Worm (Caenorhabditis elegans) whole organism, midembryonic: Measurements from ENCODE around the gene F58E6.6.

ENCODE experiments used
- T22C8.4 ChIP-seq: fragments of 200-800 bp; sonication (Bioruptor generic); IDR thresholded peaks from 2 replicates; pipeline ENCODE4 v1.3.6; 2022; ENCODE audit warnings: missing genetic modification characterization, missing compliant biosample characterization
- cog-1 ChIP-seq: sonication (generic microtip); optimal IDR thresholded peaks from 2 replicates; lab custom pipeline; 2016; ENCODE audit warnings: missing genetic modification characterization, missing compliant biosample characterization
- flt-1 ChIP-seq: fragments of 200-800 bp; sonication (Bioruptor generic); IDR thresholded peaks from 2 replicates; pipeline ENCODE4 v1.3.6; 2022; ENCODE audit warnings: missing genetic modification characterization, missing compliant biosample characterization
- klf-2 ChIP-seq: fragments of 200-800 bp; sonication (Bioruptor generic); conservative IDR thresholded peaks from 2 replicates; pipeline ENCODE4 v1.3.6; 2022; ENCODE audit warnings: missing genetic modification reagents, missing genetic modification characterization, missing compliant biosample characterization
- med-1 ChIP-seq: sonication (generic microtip); optimal IDR thresholded peaks from 2 replicates; lab custom pipeline; 2017; ENCODE audit warnings: missing genetic modification characterization, mild to moderate bottlenecking, missing compliant biosample characterization, antibody characterized with exemption, missing genetic modification reagents; ENCODE audit not compliant: insufficient read depth
- ref-1 ChIP-seq: fragments of 200-800 bp; sonication (Bioruptor generic); conservative IDR thresholded peaks from 2 replicates; pipeline ENCODE4 v1.3.6; 2022; ENCODE audit warnings: missing genetic modification reagents, missing genetic modification characterization, missing compliant biosample characterization
- tab-1 ChIP-seq: fragments of 200-800 bp; sonication (Bioruptor generic); IDR thresholded peaks from 2 replicates; pipeline ENCODE4 v1.3.6; 2022; ENCODE audit warnings: missing genetic modification characterization, missing compliant biosample characterization
- ztf-23 ChIP-seq: fragments of 200-800 bp; sonication (Bioruptor generic); IDR thresholded peaks from 2 replicates; pipeline ENCODE4 v1.3.6; 2022; ENCODE audit warnings: missing genetic modification reagents, missing genetic modification characterization, missing compliant biosample characterization
- ztf-29 ChIP-seq: fragments of 200-800 bp; sonication (Bioruptor generic); IDR thresholded peaks from 2 replicates; pipeline ENCODE4 v1.3.6; 2022; ENCODE audit warnings: missing genetic modification reagents, missing genetic modification characterization, missing compliant biosample characterization

Gene F58E6.6

ce11 chrV:9784215-9784614 is 31.4 kb upstream of the F58E6.6 start:
- no peak for TF ChIP-seq T22C8.4 (GFP tag; lab: Robert Waterston, UW)
- no peak for TF ChIP-seq ztf-23 (GFP tag; lab: Robert Waterston, UW)
- no peak for TF ChIP-seq ztf-29 (GFP tag; lab: Robert Waterston, UW)
- no peak for TF ChIP-seq flt-1 (GFP tag; lab: Robert Waterston, UW)
- TF ChIP-seq tab-1 (GFP tag; lab: Robert Waterston, UW), result no peak
- no peak for TF ChIP-seq klf-2 (GFP tag; lab: Robert Waterston, UW)
- TF ChIP-seq cog-1 (tag; lab: Kevin White, UChicago), result no peak
- TF ChIP-seq ref-1, result no peak
- no peak for TF ChIP-seq med-1 (GFP tag; lab: Kevin White, UChicago)

ce11 chrV:9782969-9783368 is 30.2 kb upstream of the F58E6.6 start, which contains the start of gene F46B6.5:
F46B6.5 (minus strand) TSS chrV:9783069.
- no peak for TF ChIP-seq klf-2 (GFP tag; lab: Robert Waterston, UW)
- TF ChIP-seq ztf-23 (GFP tag; lab: Robert Waterston, UW), result no peak
- TF ChIP-seq ref-1, result no peak
- no peak for TF ChIP-seq med-1 (GFP tag; lab: Kevin White, UChicago)
- no peak for TF ChIP-seq flt-1 (GFP tag; lab: Robert Waterston, UW)
- TF ChIP-seq tab-1 (GFP tag; lab: Robert Waterston, UW), result no peak
- TF ChIP-seq T22C8.4 (GFP tag; lab: Robert Waterston, UW), result no peak
- no peak for TF ChIP-seq cog-1 (tag; lab: Kevin White, UChicago)
- no peak for TF ChIP-seq ztf-29 (GFP tag; lab: Robert Waterston, UW)

- TF ChIP-seq med-1 (GFP tag; lab: Kevin White, UChicago) (no peak), T22C8.4 (GFP tag; lab: Robert Waterston, UW) (peak; percentile 30; the same call in 1 of the 2 replicates), flt-1 (GFP tag; lab: Robert Waterston, UW) (no peak), ref-1 (no peak)
These were observed 29.2 kb upstream of the F58E6.6 start for ce11 chrV:9782045-9782444.

ce11 chrV:9779418-9779817 is 26.6 kb upstream of the F58E6.6 start, which contains the start of gene F46B6.4:
F46B6.4 (minus strand) TSS chrV:9779518.
- TF ChIP-seq cog-1 (tag; lab: Kevin White, UChicago) (no peak), T22C8.4 (GFP tag; lab: Robert Waterston, UW) (no peak), tab-1 (GFP tag; lab: Robert Waterston, UW) (no peak), klf-2 (GFP tag; lab: Robert Waterston, UW) (no peak), ztf-23 (GFP tag; lab: Robert Waterston, UW) (no peak), flt-1 (GFP tag; lab: Robert Waterston, UW) (no peak), med-1 (GFP tag; lab: Kevin White, UChicago) (no peak), ref-1 (no peak), ztf-29 (GFP tag; lab: Robert Waterston, UW) (no peak)

- no peak for TF ChIP-seq cog-1 (tag; lab: Kevin White, UChicago)
- TF ChIP-seq tab-1 (GFP tag; lab: Robert Waterston, UW), result no peak
- no peak for TF ChIP-seq ref-1
- TF ChIP-seq flt-1 (GFP tag; lab: Robert Waterston, UW), result no peak
- no peak for TF ChIP-seq ztf-23 (GFP tag; lab: Robert Waterston, UW)
- no peak for TF ChIP-seq T22C8.4 (GFP tag; lab: Robert Waterston, UW)
- no peak for TF ChIP-seq ztf-29 (GFP tag; lab: Robert Waterston, UW)
- TF ChIP-seq med-1 (GFP tag; lab: Kevin White, UChicago), result no peak
- TF ChIP-seq klf-2 (GFP tag; lab: Robert Waterston, UW), result no peak
These were observed 24.8 kb upstream of the F58E6.6 start, which contains the start of gene smg-4 for ce11 chrV:9777645-9778044. smg-4 (minus strand) TSS chrV:9777745.

ce11 chrV:9775734-9776133 is 22.9 kb upstream of the F58E6.6 start, which contains the start of gene F46B6.12:
F46B6.12 (minus strand) TSS chrV:9775834.
- TF ChIP-seq cog-1 (tag; lab: Kevin White, UChicago) (no peak), med-1 (GFP tag; lab: Kevin White, UChicago) (no peak), klf-2 (GFP tag; lab: Robert Waterston, UW) (no peak), ztf-29 (GFP tag; lab: Robert Waterston, UW) (no peak), flt-1 (GFP tag; lab: Robert Waterston, UW) (no peak)

ce11 chrV:9771970-9772369 is 19.2 kb upstream of the F58E6.6 start, which contains the start of gene F46B6.2:
F46B6.2 (plus strand) TSS chrV:9772285.
- TF ChIP-seq med-1 (GFP tag; lab: Kevin White, UChicago) (no peak), tab-1 (GFP tag; lab: Robert Waterston, UW) (no peak), klf-2 (GFP tag; lab: Robert Waterston, UW) (no peak), ztf-23 (GFP tag; lab: Robert Waterston, UW) (no peak), ztf-29 (GFP tag; lab: Robert Waterston, UW) (no peak), flt-1 (GFP tag; lab: Robert Waterston, UW) (no peak), T22C8.4 (GFP tag; lab: Robert Waterston, UW) (no peak), cog-1 (tag; lab: Kevin White, UChicago) (no peak), ref-1 (no peak)

ce11 chrV:9771311-9771710 is 18.5 kb upstream of the F58E6.6 start:
- no peak for TF ChIP-seq tab-1 (GFP tag; lab: Robert Waterston, UW)
- TF ChIP-seq ref-1, result no peak
- no peak for TF ChIP-seq flt-1 (GFP tag; lab: Robert Waterston, UW)
- no peak for TF ChIP-seq T22C8.4 (GFP tag; lab: Robert Waterston, UW)
- no peak for TF ChIP-seq med-1 (GFP tag; lab: Kevin White, UChicago)
- no peak for TF ChIP-seq ztf-23 (GFP tag; lab: Robert Waterston, UW)
- no peak for TF ChIP-seq ztf-29 (GFP tag; lab: Robert Waterston, UW)
- no peak for TF ChIP-seq cog-1 (tag; lab: Kevin White, UChicago)
- no peak for TF ChIP-seq klf-2 (GFP tag; lab: Robert Waterston, UW)
